Worm (Caenorhabditis elegans) whole organism, L2 larva: ENCODE results near the gene mak-2.

Experiments
- F13H6.1 ChIP-seq: sonication (generic microtip); optimal IDR thresholded peaks from 2 replicates; lab custom pipeline; 2016; ENCODE audit warnings: missing genetic modification characterization, missing compliant biosample characterization
- ceh-82 ChIP-seq: fragments of 150-350 bp; optimal IDR thresholded peaks from 2 replicates; lab custom pipeline; 2014; ENCODE audit warnings: missing biosample characterization, missing genetic modification characterization
- lin-39 ChIP-seq: fragments of 150-350 bp; optimal IDR thresholded peaks from 2 replicates; lab custom pipeline; 2014; ENCODE audit warnings: missing biosample characterization, missing genetic modification reagents, missing genetic modification characterization
- nhr-11 ChIP-seq: fragments of 150-350 bp; optimal IDR thresholded peaks from 2 replicates; lab custom pipeline; 2014; ENCODE audit warnings: missing biosample characterization, missing genetic modification characterization
- sma-3 ChIP-seq: sonication (generic microtip); optimal IDR thresholded peaks from 2 replicates; lab custom pipeline; 2016; ENCODE audit warnings: missing genetic modification reagents, missing genetic modification characterization, missing compliant biosample characterization
- ztf-1 ChIP-seq: fragments of 200-800 bp; sonication (Bioruptor generic); conservative IDR thresholded peaks from 2 replicates; pipeline ENCODE4 v1.3.6; 2022; ENCODE audit warnings: missing genetic modification characterization, missing compliant biosample characterization
- ztf-4 ChIP-seq: fragments of 150-350 bp; optimal IDR thresholded peaks from 2 replicates; lab custom pipeline; 2014; ENCODE audit warnings: missing biosample characterization, missing genetic modification characterization

ce11 chrIV:842630-843029, 42.5 kb upstream of the mak-2 start:
- no peak for TF ChIP-seq ztf-1 (GFP tag; lab: Robert Waterston, UW)
- TF ChIP-seq ceh-82 (tag; lab: Kevin White, UChicago): no peak
- no peak for TF ChIP-seq lin-39
- TF ChIP-seq sma-3: peak; percentile 6
- TF ChIP-seq F13H6.1 (tag; lab: Kevin White, UChicago): peak; percentile 5
- no peak for TF ChIP-seq ztf-4
- TF ChIP-seq nhr-11 (tag; lab: Kevin White, UChicago): no peak
